Fruit fly (Drosophila melanogaster) S2 (cell line): ENCODE results near the gene CG17300.

Source experiments
- CG8478 ChIP-seq: fragments of >200 bp; optimal IDR thresholded peaks from 2 replicates; lab custom pipeline; 2018
- CTCF ChIP-seq, 2 experiments: fragments of >200 bp; optimal IDR thresholded peaks; 2 replicates each; lab custom pipeline; 2018

The CG17300 gene

dm6 chr3L:13089869-13090268 is 2.8 kb upstream of the CG17300 start, which contains the start of gene CG11251:
Gene CG11251 (minus strand): TSS chr3L:13089969.
- TF ChIP-seq CG8478 (lab: Kevin White, UChicago) (no peak), CTCF (optimal IDR thresholded peaks at IDR 0.05; lab: Kevin White, UChicago) (no peak)

- TF ChIP-seq CG8478 (lab: Kevin White, UChicago) (no peak), CTCF (optimal IDR thresholded peaks at IDR 0.05; lab: Kevin White, UChicago) (no peak)
Measured at dm6 chr3L:13084477-13084876, 2.6 kb downstream of the CG17300 start.

- TF ChIP-seq CG8478 (lab: Kevin White, UChicago) (no peak), CTCF (optimal IDR thresholded peaks at IDR 0.05; lab: Kevin White, UChicago) (no peak)
Measured at dm6 chr3L:13083432-13083831, 3.7 kb downstream of the CG17300 start.

dm6 chr3L:13081284-13081937 is 5.7 kb downstream of the CG17300 start:
- TF ChIP-seq CG8478 (lab: Kevin White, UChicago) = no peak
- TF ChIP-seq CTCF (optimal IDR thresholded peaks at IDR 0.05; lab: Kevin White, UChicago) = no peak

- TF ChIP-seq CTCF (optimal IDR thresholded peaks at IDR 0.05; lab: Kevin White, UChicago) (no peak), CG8478 (lab: Kevin White, UChicago) (no peak)
Measured at dm6 chr3L:13080418-13080817, 6.7 kb downstream of the CG17300 start.

dm6 chr3L:13077326-13077725 is 9.8 kb downstream of the CG17300 start:
- no peak for TF ChIP-seq CTCF (optimal IDR thresholded peaks at IDR 0.05; lab: Kevin White, UChicago)
- no peak for TF ChIP-seq CG8478 (lab: Kevin White, UChicago)

- no peak for TF ChIP-seq CTCF (optimal IDR thresholded peaks at IDR 0.05; lab: Kevin White, UChicago)
- TF ChIP-seq CG8478 (lab: Kevin White, UChicago) = no peak
Measured at dm6 chr3L:13074084-13074624, 12.9 kb downstream of the CG17300 start.

- TF ChIP-seq CG8478 (lab: Kevin White, UChicago) (no peak), CTCF (optimal IDR thresholded peaks at IDR 0.05; lab: Kevin White, UChicago) (no peak)
Measured at dm6 chr3L:13068293-13068692, 18.8 kb downstream of the CG17300 start.

- TF ChIP-seq CG8478 (lab: Kevin White, UChicago) (no peak), CTCF (optimal IDR thresholded peaks at IDR 0.05; lab: Kevin White, UChicago) (no peak)
Measured at dm6 chr3L:13066220-13066619, 20.9 kb downstream of the CG17300 start.

dm6 chr3L:13065619-13066018 is 21.5 kb downstream of the CG17300 start:
- no peak for TF ChIP-seq CG8478 (lab: Kevin White, UChicago)
- no peak for TF ChIP-seq CTCF (optimal IDR thresholded peaks at IDR 0.05; lab: Kevin White, UChicago)

- no peak for TF ChIP-seq CTCF (optimal IDR thresholded peaks at IDR 0.05; lab: Kevin White, UChicago)
- no peak for TF ChIP-seq CG8478 (lab: Kevin White, UChicago)
Measured at dm6 chr3L:13064935-13065334, 22.2 kb downstream of the CG17300 start.

- TF ChIP-seq CG8478 (lab: Kevin White, UChicago) = no peak
- no peak for TF ChIP-seq CTCF (optimal IDR thresholded peaks at IDR 0.05; lab: Kevin White, UChicago)
Measured at dm6 chr3L:13064346-13064745, 22.7 kb downstream of the CG17300 start.

- TF ChIP-seq CTCF (optimal IDR thresholded peaks at IDR 0.05; lab: Kevin White, UChicago) (no peak), CG8478 (lab: Kevin White, UChicago) (no peak)
Measured at dm6 chr3L:13062746-13063145, 24.3 kb downstream of the CG17300 start, which contains the start of gene CG34429. Gene CG34429 (plus strand): TSS chr3L:13063046.

- TF ChIP-seq CTCF (optimal IDR thresholded peaks at IDR 0.05; lab: Kevin White, UChicago) (no peak), CG8478 (lab: Kevin White, UChicago) (no peak)
Measured at dm6 chr3L:13061322-13061809, 25.7 kb downstream of the CG17300 start, which contains the start of the genes CG14115 and CG34428. Gene CG14115 (minus strand): TSS chr3L:13061422. Gene CG34428 (plus strand): TSS chr3L:13061759.

dm6 chr3L:13058429-13058828 is 28.7 kb downstream of the CG17300 start:
- TF ChIP-seq CTCF (optimal IDR thresholded peaks at IDR 0.05; lab: Kevin White, UChicago) (no peak), CG8478 (lab: Kevin White, UChicago) (no peak)
